Fruit fly (Drosophila melanogaster): ENCODE measurements around the gene Ir94c.

Ir94c gene

dm6 chr3R:22121220-22121619 is 2.0 kb upstream of the Ir94c start (continued):
- no peak for TF ChIP-seq abd-A (tag; optimal IDR thresholded peaks at IDR 0.05)
- TF ChIP-seq CG7556 (GFP tag; optimal IDR thresholded peaks at IDR 0.05) = no peak
- TF ChIP-seq CG13624 (GFP tag; optimal IDR thresholded peaks at IDR 0.05) = peak; percentile 42
- no peak for TF ChIP-seq wor (GFP tag; IDR thresholded peaks at IDR 0.05)
- TF ChIP-seq CG8359 (GFP tag; optimal IDR thresholded peaks at IDR 0.05; ENCODE audit: borderline replicate concordance) = no peak
- TF ChIP-seq peb (GFP tag; IDR thresholded peaks at IDR 0.05) = peak; percentile 64
- TF ChIP-seq dpn (GFP tag; optimal IDR thresholded peaks at IDR 0.05) = peak; percentile 33 to 41
- TF ChIP-seq CG3995 (GFP tag; optimal IDR thresholded peaks at IDR 0.05) = no peak
- TF ChIP-seq phol (tag; optimal IDR thresholded peaks at IDR 0.05) = no peak
- peak; percentile 17 for TF ChIP-seq CG15696 (tag; optimal IDR thresholded peaks at IDR 0.05)
- TF ChIP-seq Hey (tag; optimal IDR thresholded peaks at IDR 0.05) = no peak
- TF ChIP-seq gsb-n (tag; optimal IDR thresholded peaks at IDR 0.05) = no peak
- no peak for TF ChIP-seq CG7745 (tag; optimal IDR thresholded peaks at IDR 0.05)
- no peak for TF ChIP-seq ems (GFP tag; optimal IDR thresholded peaks at IDR 0.05)
- peak; percentile 77 for TF ChIP-seq gem (tag; optimal IDR thresholded peaks at IDR 0.05)
- peak; percentile 67 for TF ChIP-seq CG13424 (tag; optimal IDR thresholded peaks at IDR 0.05)
- TF ChIP-seq CG4360 (GFP tag; IDR thresholded peaks at IDR 0.05) = no peak
- TF ChIP-seq Hmr (GFP tag; optimal IDR thresholded peaks at IDR 0.05) = peak; percentile 60
- no peak for TF ChIP-seq pan (optimal IDR thresholded peaks at IDR 0.05)
- no peak for TF ChIP-seq pan (GFP tag; optimal IDR thresholded peaks at IDR 0.05 in 1 of 2, IDR thresholded peaks at IDR 0.05 in 1 of 2)
- peak; percentile 18 for TF ChIP-seq Hmx (GFP tag; optimal IDR thresholded peaks at IDR 0.05)
- TF ChIP-seq CG6854 (GFP tag; optimal IDR thresholded peaks at IDR 0.05) = peak; percentile 49
- peak; percentile 57 for TF ChIP-seq fd96Cb (tag; optimal IDR thresholded peaks at IDR 0.05)
- TF ChIP-seq HLH4C (GFP tag; IDR thresholded peaks at IDR 0.05; ENCODE audit: partially characterized antibody) = no peak
- no peak for TF ChIP-seq fru (optimal IDR thresholded peaks at IDR 0.05)
- no peak for TF ChIP-seq CrebB (tag; optimal IDR thresholded peaks at IDR 0.05)
- TF ChIP-seq fd3F (GFP tag; optimal IDR thresholded peaks at IDR 0.05) = peak; percentile 55
- peak; percentile 69 for TF ChIP-seq CG30403 (GFP tag; optimal IDR thresholded peaks at IDR 0.05)
- TF ChIP-seq CG3407 (GFP tag; optimal IDR thresholded peaks at IDR 0.05) = no peak
- peak; percentile 80 for TF ChIP-seq al (GFP tag; IDR thresholded peaks at IDR 0.05)
- peak; percentile 61 for TF ChIP-seq CG10366 (GFP tag; IDR thresholded peaks at IDR 0.05)
- 0 out of 2 replicates have a peak, but pooled peaks have one; percentile 29 for TF ChIP-seq CG4730 (GFP tag; IDR thresholded peaks at IDR 0.05)
- peak; percentile 31 for TF ChIP-seq Chrac-16 (GFP tag; optimal IDR thresholded peaks at IDR 0.05)
- TF ChIP-seq Ets65A (GFP tag) = peak; percentile 79
- peak; percentile 62 for TF ChIP-seq CG18599 (GFP tag; optimal IDR thresholded peaks at IDR 0.05)
- TF ChIP-seq gcm2 (GFP tag; optimal IDR thresholded peaks at IDR 0.05) = no peak
- 0 out of 2 replicates have a peak, but pooled peaks have one; percentile 1 for TF ChIP-seq danr (GFP tag; IDR thresholded peaks at IDR 0.05)
- TF ChIP-seq CG17359 (tag; optimal IDR thresholded peaks at IDR 0.05) = no peak
- TF ChIP-seq CG5953 (GFP tag; IDR thresholded peaks at IDR 0.05) = no peak
- no peak for TF ChIP-seq CG2875 (GFP tag; optimal IDR thresholded peaks at IDR 0.05)
- TF ChIP-seq Sox100B (GFP tag; optimal IDR thresholded peaks at IDR 0.05) = peak; percentile 37
- peak; percentile 20 for TF ChIP-seq HmgZ (tag; optimal IDR thresholded peaks at IDR 0.05)
- peak; percentile 71 for TF ChIP-seq CG3847 (GFP tag; IDR thresholded peaks at IDR 0.05)
- no peak for TF ChIP-seq Opbp (GFP tag; IDR thresholded peaks at IDR 0.05; ENCODE audit: partially characterized antibody)
- peak; percentile 30 for TF ChIP-seq Asciz (GFP tag; optimal IDR thresholded peaks at IDR 0.05)
- no peak for TF ChIP-seq CG12769 (tag; optimal IDR thresholded peaks at IDR 0.05)
- no peak for TF ChIP-seq CG6654 (GFP tag; optimal IDR thresholded peaks at IDR 0.05)
- TF ChIP-seq Rfx (GFP tag; IDR thresholded peaks at IDR 0.05) = peak; percentile 90
- no peak for TF ChIP-seq CG17186 (GFP tag; optimal IDR thresholded peaks at IDR 0.05)
- peak; percentile 31; the same call in 1 of the 2 replicates for TF ChIP-seq H2.0 (GFP tag; IDR thresholded peaks at IDR 0.05)
- TF ChIP-seq Abd-B (GFP tag; optimal IDR thresholded peaks at IDR 0.05) = peak; percentile 69

Measured in whole organism, embryonic.